Fruit fly (Drosophila melanogaster): ENCODE data around the gene ValRS-m.
A peak's percentile ranks its signal among the peaks of the same experiment; 100 is the strongest.

The ValRS-m gene

DNA sequence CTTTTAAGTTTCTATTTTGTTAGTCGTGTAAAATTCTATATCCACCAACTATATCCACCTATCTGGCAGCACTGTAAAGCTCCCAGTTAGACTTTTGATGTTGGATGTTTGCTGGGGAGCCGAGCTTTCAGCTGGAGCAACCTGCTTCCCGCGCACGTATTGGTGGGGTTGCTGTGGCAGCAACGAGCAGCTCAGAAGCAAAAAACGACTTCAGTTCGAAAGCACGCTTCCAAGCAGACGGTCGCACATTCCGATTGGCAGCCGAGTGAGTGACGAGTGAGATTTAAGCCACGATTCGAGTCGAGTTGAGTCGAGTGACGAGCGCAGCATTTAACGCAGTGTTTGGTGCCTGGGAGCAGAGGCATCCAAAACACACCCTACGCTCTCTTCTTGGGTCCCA lies 52.2 kb downstream of the ValRS-m start, which contains the start of the genes Tsp66E and mfr (continued):
- no peak for TF ChIP-seq CG30431 (GFP tag; optimal IDR thresholded peaks at IDR 0.05)
- TF ChIP-seq fd102C (GFP tag; optimal IDR thresholded peaks at IDR 0.05): no peak
- TF ChIP-seq NFAT (GFP tag; IDR thresholded peaks at IDR 0.05): no peak
- no peak for TF ChIP-seq schlank (tag; optimal IDR thresholded peaks at IDR 0.05)
- TF ChIP-seq usp (GFP tag; optimal IDR thresholded peaks at IDR 0.05): no peak
- TF ChIP-seq CG9797 (GFP tag; optimal IDR thresholded peaks at IDR 0.05): no peak
- 0 out of 3 replicates have a peak, but pooled peaks have one; percentile 36 for TF ChIP-seq sr (GFP tag; IDR thresholded peaks at IDR 0.05)
- no peak for TF ChIP-seq CG17361 (GFP tag; IDR thresholded peaks at IDR 0.05)
- no peak for TF ChIP-seq Awh (GFP tag; IDR thresholded peaks at IDR 0.05)
- no peak for TF ChIP-seq CG31388 (GFP tag; optimal IDR thresholded peaks at IDR 0.05)
- no peak for TF ChIP-seq gcm2 (GFP tag; optimal IDR thresholded peaks at IDR 0.05)
- peak; percentile 38; the same call in 1 of the 2 replicates for TF ChIP-seq seq (GFP tag; IDR thresholded peaks at IDR 0.05)
- no peak for TF ChIP-seq chn (GFP tag; optimal IDR thresholded peaks at IDR 0.05)
- TF ChIP-seq emc (GFP tag; optimal IDR thresholded peaks at IDR 0.05): no peak
- no peak for TF ChIP-seq crc (GFP tag; optimal IDR thresholded peaks at IDR 0.05)
- TF ChIP-seq CG8765 (GFP tag; IDR thresholded peaks at IDR 0.05): no peak; the same call in 1 of the 2 replicates
- no peak for TF ChIP-seq Chrac-16 (GFP tag; optimal IDR thresholded peaks at IDR 0.05)
- TF ChIP-seq pita (GFP tag; optimal IDR thresholded peaks at IDR 0.05): no peak
- TF ChIP-seq ken (GFP tag; IDR thresholded peaks at IDR 0.05): 0 out of 3 replicates have a peak, but pooled peaks have one; percentile 34
- TF ChIP-seq CG3163 (GFP tag; optimal IDR thresholded peaks at IDR 0.05): no peak
- no peak for TF ChIP-seq CG32772 (GFP tag; IDR thresholded peaks at IDR 0.05)
- TF ChIP-seq Dfd (GFP tag; optimal IDR thresholded peaks at IDR 0.05): no peak
- no peak for TF ChIP-seq H2.0 (GFP tag; IDR thresholded peaks at IDR 0.05)
- no peak for TF ChIP-seq CG10267 (tag; optimal IDR thresholded peaks at IDR 0.05)
- TF ChIP-seq kni (GFP tag; optimal IDR thresholded peaks at IDR 0.05): no peak
- no peak for TF ChIP-seq Side (GFP tag; optimal IDR thresholded peaks at IDR 0.05)
- TF ChIP-seq bbx (GFP tag; IDR thresholded peaks at IDR 0.05; ENCODE audit: partially characterized antibody): peak; percentile 53; the same call in 1 of the 2 replicates
- TF ChIP-seq insv (GFP tag; optimal IDR thresholded peaks at IDR 0.05): no peak
- TF ChIP-seq CG10543 (GFP tag; optimal IDR thresholded peaks at IDR 0.05): peak; percentile 64
- TF ChIP-seq ro (GFP tag; IDR thresholded peaks at IDR 0.05): no peak
- peak; percentile 39 for TF ChIP-seq CG6854 (GFP tag; optimal IDR thresholded peaks at IDR 0.05)
- no peak for TF ChIP-seq CG7839 (tag; optimal IDR thresholded peaks at IDR 0.05)
- TF ChIP-seq da (GFP tag; optimal IDR thresholded peaks at IDR 0.05): no peak
- TF ChIP-seq bcd (GFP tag; optimal IDR thresholded peaks at IDR 0.05): no peak
- no peak for TF ChIP-seq D (optimal IDR thresholded peaks at IDR 0.05)
- no peak for TF ChIP-seq D (GFP tag; optimal IDR thresholded peaks at IDR 0.05)
- no peak for TF ChIP-seq CG14667 (GFP tag; IDR thresholded peaks at IDR 0.05)
- TF ChIP-seq gt (GFP tag; IDR thresholded peaks at IDR 0.05): no peak
- no peak for TF ChIP-seq ind (GFP tag; optimal IDR thresholded peaks at IDR 0.05)
- TF ChIP-seq Lpt (GFP tag; optimal IDR thresholded peaks at IDR 0.05): no peak
- no peak for TF ChIP-seq ab (GFP tag; optimal IDR thresholded peaks at IDR 0.05)
- peak; percentile 16 for TF ChIP-seq ewg (GFP tag; optimal IDR thresholded peaks at IDR 0.05)
- peak; percentile 56 for TF ChIP-seq CG12071 (GFP tag; optimal IDR thresholded peaks at IDR 0.05)
- TF ChIP-seq trem (tag; optimal IDR thresholded peaks at IDR 0.05): no peak
- TF ChIP-seq dati (GFP tag; IDR thresholded peaks at IDR 0.05): no peak
- TF ChIP-seq CG11093 (GFP tag; IDR thresholded peaks at IDR 0.05): no peak
- no peak for TF ChIP-seq CG2202 (tag; optimal IDR thresholded peaks at IDR 0.05)
- no peak for TF ChIP-seq CG12155 (GFP tag; optimal IDR thresholded peaks at IDR 0.05)
- no peak for TF ChIP-seq Sin3A (optimal IDR thresholded peaks at IDR 0.05)
- peak; percentile 42; the same call in 1 of the 2 replicates for TF ChIP-seq CG32532 (GFP tag; IDR thresholded peaks at IDR 0.05)
- no peak for TF ChIP-seq vnd (GFP tag; IDR thresholded peaks at IDR 0.05; ENCODE audit: partially characterized antibody)
- 0 out of 3 replicates have a peak, but pooled peaks have one; percentile 31 for TF ChIP-seq CG7963 (GFP tag; IDR thresholded peaks at IDR 0.05; ENCODE audit: partially characterized antibody)
- no peak for TF ChIP-seq Ptx1 (GFP tag; IDR thresholded peaks at IDR 0.05)

Data from whole organism, embryonic.